Fruit fly (Drosophila melanogaster) Kc167 (cell line): ENCODE results near the gene CG43220.

ENCODE experiments used
- Sin3A ChIP-seq: fragments of >200 bp; optimal IDR thresholded peaks from 2 replicates; lab custom pipeline; 2018; ENCODE audit warnings: missing external identifiers
- h ChIP-seq: fragments of >200 bp; optimal IDR thresholded peaks from 3 replicates; lab custom pipeline; 2018; ENCODE audit warnings: missing external identifiers
- insv ChIP-seq: fragments of >200 bp; optimal IDR thresholded peaks from 3 replicates; lab custom pipeline; 2018; ENCODE audit warnings: missing external identifiers
- psq ChIP-seq: fragments of >200 bp; optimal IDR thresholded peaks from 2 replicates; lab custom pipeline; 2017; ENCODE audit warnings: missing external identifiers
- ttk ChIP-seq: sonication (Bioruptor generic); optimal IDR thresholded peaks from 2 replicates; lab custom pipeline; 2017; ENCODE audit warnings: missing external identifiers

DNA sequence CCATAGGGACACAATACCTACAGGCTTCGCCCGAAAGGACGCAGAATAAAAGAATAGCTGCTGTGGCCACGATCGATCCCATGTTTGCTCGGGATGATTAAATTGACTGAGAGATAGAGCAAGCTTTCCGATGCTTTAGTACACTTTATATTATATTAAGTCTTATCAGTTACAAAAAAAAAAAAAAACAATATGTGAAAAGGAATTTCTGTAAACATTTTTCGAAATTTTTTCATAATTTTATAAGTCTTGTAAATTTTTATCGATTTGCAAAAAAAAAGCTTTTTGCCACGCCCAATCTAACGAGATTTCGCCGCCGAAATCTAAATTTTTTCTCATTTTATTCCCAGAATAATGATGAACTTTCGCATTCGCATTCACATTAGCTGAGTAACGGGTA, 28.4 kb upstream of the CG43220 start, which contains the start of gene CG18563:
- no peak for TF ChIP-seq psq (lab: Kevin White, UChicago)
- no peak for TF ChIP-seq ttk (lab: Kevin White, UChicago)
- TF ChIP-seq insv (lab: Kevin White, UChicago): no peak
- no peak for TF ChIP-seq Sin3A (lab: Kevin White, UChicago)
- no peak for TF ChIP-seq h (lab: Kevin White, UChicago)
